Fruit fly (Drosophila melanogaster) whole organism, embryonic: ENCODE data around the gene CG34303.

ENCODE experiments used
- Abd-B ChIP-seq: fragments of 200-800 bp; sonication (Bioruptor generic); optimal IDR thresholded peaks from 2 replicates; lab custom pipeline; 2018; ENCODE audit warnings: missing biosample characterization, mild to moderate bottlenecking, missing genetic modification characterization, moderate library complexity
- CG10267 ChIP-seq: fragments of 200-800 bp; sonication (Bioruptor generic); optimal IDR thresholded peaks from 2 replicates; lab custom pipeline; 2018; ENCODE audit warnings: missing biosample characterization, mild to moderate bottlenecking, missing genetic modification characterization, moderate library complexity
- CG12104 ChIP-seq: fragments of 200-800 bp; sonication (Bioruptor generic); optimal IDR thresholded peaks from 3 replicates; lab custom pipeline; 2016; ENCODE audit warnings: missing biosample characterization, missing genetic modification characterization
- CG12299 ChIP-seq: fragments of 200-800 bp; sonication (Bioruptor generic); optimal IDR thresholded peaks from 2 replicates; lab custom pipeline; 2018; ENCODE audit warnings: missing biosample characterization, mild to moderate bottlenecking, missing genetic modification characterization
- CG12744 ChIP-seq: fragments of 200-800 bp; sonication (Bioruptor generic); optimal IDR thresholded peaks from 2 replicates; lab custom pipeline; 2016; ENCODE audit warnings: missing biosample characterization, missing genetic modification characterization
- CG13775 ChIP-seq: fragments of 200-800 bp; sonication (Bioruptor generic); optimal IDR thresholded peaks from 3 replicates; lab custom pipeline; 2017; ENCODE audit warnings: missing biosample characterization, mild to moderate bottlenecking, missing genetic modification characterization
- CG14050 ChIP-seq: fragments of 200-800 bp; sonication (Bioruptor generic); IDR thresholded peaks from 3 replicates; pipeline ENCODE4 v1.3.6; 2022; ENCODE audit warnings: missing biosample characterization, missing genetic modification characterization
- CG14965 ChIP-seq: fragments of 200-800 bp; sonication (Bioruptor generic); optimal IDR thresholded peaks from 2 replicates; lab custom pipeline; 2016; ENCODE audit warnings: missing biosample characterization, missing genetic modification characterization, borderline replicate concordance
- CG16815 ChIP-seq: fragments of 200-800 bp; sonication (Bioruptor generic); optimal IDR thresholded peaks from 3 replicates; lab custom pipeline; 2017; ENCODE audit warnings: missing biosample characterization, mild to moderate bottlenecking, missing genetic modification characterization
- CG18011 ChIP-seq: fragments of 200-800 bp; sonication (Bioruptor generic); optimal IDR thresholded peaks from 2 replicates; lab custom pipeline; 2017; ENCODE audit warnings: missing biosample characterization, missing genetic modification characterization, mild to moderate bottlenecking, moderate library complexity, missing genotype
- CG2712 ChIP-seq: fragments of 200-800 bp; optimal IDR thresholded peaks from 3 replicates; lab custom pipeline; 2019; ENCODE audit warnings: missing biosample characterization, mild to moderate bottlenecking, missing genetic modification characterization, moderate library complexity
- CG30020 ChIP-seq: fragments of 200-800 bp; optimal IDR thresholded peaks from 2 replicates; lab custom pipeline; 2019; ENCODE audit warnings: missing biosample characterization, mild to moderate bottlenecking, missing genetic modification characterization, moderate library complexity
- CG4282 ChIP-seq: fragments of 200-800 bp; sonication (Bioruptor generic); optimal IDR thresholded peaks from 2 replicates; lab custom pipeline; 2016; ENCODE audit warnings: missing biosample characterization, missing genetic modification characterization
- CG4617 ChIP-seq: fragments of 200-800 bp; sonication (Bioruptor generic); optimal IDR thresholded peaks from 3 replicates; lab custom pipeline; 2016; ENCODE audit warnings: missing biosample characterization, missing genetic modification characterization, borderline replicate concordance
- CG4707 ChIP-seq: fragments of 200-800 bp; sonication (Bioruptor generic); optimal IDR thresholded peaks from 2 replicates; lab custom pipeline; 2018; ENCODE audit warnings: missing biosample characterization, mild to moderate bottlenecking, missing genetic modification characterization, moderate library complexity
- CG6254 ChIP-seq: fragments of 200-800 bp; sonication (Bioruptor generic); optimal IDR thresholded peaks from 3 replicates; lab custom pipeline; 2017; ENCODE audit warnings: mild to moderate bottlenecking, missing biosample characterization, missing genetic modification reagents, missing genetic modification characterization
- CG6654 ChIP-seq: fragments of 200-800 bp; sonication (Bioruptor generic); optimal IDR thresholded peaks from 2 replicates; lab custom pipeline; 2017; ENCODE audit warnings: missing biosample characterization, mild to moderate bottlenecking, missing genetic modification characterization
- CG7928 ChIP-seq: fragments of 200-800 bp; sonication (Bioruptor generic); optimal IDR thresholded peaks from 2 replicates; lab custom pipeline; 2017; ENCODE audit warnings: missing biosample characterization, mild to moderate bottlenecking, missing genetic modification characterization
- CG8944 ChIP-seq: fragments of 200-800 bp; sonication (Bioruptor generic); optimal IDR thresholded peaks from 3 replicates; lab custom pipeline; 2016; ENCODE audit warnings: missing biosample characterization, missing genetic modification characterization
- CG9215 ChIP-seq: fragments of 200-800 bp; sonication (Bioruptor generic); IDR thresholded peaks from 2 replicates; pipeline ENCODE4 v1.3.6; 2022; ENCODE audit warnings: missing biosample characterization, missing genetic modification characterization
- Dref ChIP-seq: fragments of 200-800 bp; sonication (Bioruptor generic); IDR thresholded peaks from 2 replicates; pipeline ENCODE4 v1.3.6; 2022; ENCODE audit warnings: missing biosample characterization, missing genetic modification characterization
- E2f2 ChIP-seq: fragments of 200-800 bp; sonication (Bioruptor generic); IDR thresholded peaks from 2 replicates; pipeline ENCODE4 v1.3.6; 2022; ENCODE audit warnings: missing biosample characterization, missing genetic modification characterization
- Eip74EF ChIP-seq, 2 experiments: fragments of 200-800 bp in 1 of 2; fragments of >200 bp in 1 of 2; sonication (Bioruptor generic) in 1 of 2; optimal IDR thresholded peaks; 2 replicates each; lab custom pipeline; 2017 to 2019; ENCODE audit warnings: missing biosample characterization in 2 of 2, missing genetic modification characterization in 2 of 2, mild to moderate bottlenecking in 1 of 2, moderate library complexity in 1 of 2
- Elba2 ChIP-seq: fragments of 200-800 bp; sonication (Bioruptor generic); optimal IDR thresholded peaks from 3 replicates; lab custom pipeline; 2016; ENCODE audit warnings: missing biosample characterization, missing genetic modification characterization
- Hr78 ChIP-seq, 2 experiments: fragments of 200-800 bp in 1 of 2; fragments of >200 bp in 1 of 2; sonication (Bioruptor generic) in 1 of 2; optimal IDR thresholded peaks; 2 replicates each; lab custom pipeline; 2017 to 2019; ENCODE audit warnings: missing biosample characterization in 2 of 2, missing genetic modification characterization in 2 of 2, mild to moderate bottlenecking in 1 of 2, moderate library complexity in 1 of 2
- Hsf ChIP-seq: fragments of 200-800 bp; sonication (Bioruptor generic); optimal IDR thresholded peaks from 3 replicates; lab custom pipeline; 2016; ENCODE audit warnings: missing biosample characterization, missing genetic modification characterization
- Kr ChIP-seq: fragments of 200-800 bp; sonication (Bioruptor generic); optimal IDR thresholded peaks from 2 replicates; lab custom pipeline; 2017; ENCODE audit warnings: missing biosample characterization, mild to moderate bottlenecking, missing genetic modification characterization
- Oli ChIP-seq: fragments of 200-800 bp; sonication (Bioruptor generic); optimal IDR thresholded peaks from 2 replicates; lab custom pipeline; 2018; ENCODE audit warnings: missing biosample characterization, mild to moderate bottlenecking, missing genetic modification characterization, moderate library complexity
- Sox100B ChIP-seq: fragments of 200-800 bp; sonication (Bioruptor generic); optimal IDR thresholded peaks from 3 replicates; lab custom pipeline; 2018; ENCODE audit warnings: missing biosample characterization, mild to moderate bottlenecking, missing genetic modification characterization
- Trl ChIP-seq, 3 experiments: fragments of >200 bp in 2 of 3; fragments of 200-800 bp in 1 of 3; sonication (Bioruptor generic) in 1 of 3; optimal IDR thresholded peaks; 2 replicates in 1 of 3; 3 replicates in 2 of 3; lab custom pipeline; 2016 to 2017; ENCODE audit warnings: missing biosample characterization in 1 of 3, missing genetic modification characterization in 1 of 3
- ab ChIP-seq: fragments of 200-800 bp; sonication (Bioruptor generic); optimal IDR thresholded peaks from 2 replicates; lab custom pipeline; 2016; ENCODE audit warnings: missing biosample characterization, missing genetic modification characterization
- abd-A ChIP-seq: fragments of 200-800 bp; sonication (Bioruptor generic); optimal IDR thresholded peaks from 3 replicates; lab custom pipeline; 2019; ENCODE audit warnings: missing biosample characterization, mild to moderate bottlenecking, missing genetic modification characterization, moderate library complexity
- ap ChIP-seq: fragments of 200-800 bp; sonication (Bioruptor generic); IDR thresholded peaks from 2 replicates; pipeline ENCODE4 v1.3.6; 2022; ENCODE audit warnings: missing biosample characterization, missing genetic modification characterization
- br ChIP-seq: fragments of >200 bp; optimal IDR thresholded peaks from 2 replicates; lab custom pipeline; 2017
- cg ChIP-seq: fragments of 200-800 bp; sonication (Bioruptor generic); optimal IDR thresholded peaks from 3 replicates; lab custom pipeline; 2019; ENCODE audit warnings: missing biosample characterization, mild to moderate bottlenecking, missing genetic modification characterization, moderate library complexity
- chn ChIP-seq: fragments of 200-800 bp; sonication (Bioruptor generic); optimal IDR thresholded peaks from 2 replicates; lab custom pipeline; 2016; ENCODE audit warnings: missing biosample characterization, missing genetic modification characterization
- dm ChIP-seq: fragments of 200-800 bp; sonication (Bioruptor generic); optimal IDR thresholded peaks from 3 replicates; lab custom pipeline; 2016; ENCODE audit warnings: missing biosample characterization, missing genetic modification characterization
- emc ChIP-seq: fragments of 200-800 bp; sonication (Bioruptor generic); optimal IDR thresholded peaks from 2 replicates; lab custom pipeline; 2016; ENCODE audit warnings: missing biosample characterization, missing genetic modification characterization
- fd3F ChIP-seq: fragments of 200-800 bp; sonication (Bioruptor generic); optimal IDR thresholded peaks from 2 replicates; lab custom pipeline; 2018; ENCODE audit warnings: missing biosample characterization, mild to moderate bottlenecking, missing genetic modification characterization, moderate library complexity
- lab ChIP-seq: fragments of 200-800 bp; sonication (Bioruptor generic); optimal IDR thresholded peaks from 3 replicates; lab custom pipeline; 2017; ENCODE audit warnings: missing biosample characterization, missing genetic modification characterization, mild to moderate bottlenecking, moderate library complexity, missing genetic modification reagents
- maf-S ChIP-seq: fragments of 200-800 bp; sonication (Bioruptor generic); optimal IDR thresholded peaks from 2 replicates; lab custom pipeline; 2016; ENCODE audit warnings: missing biosample characterization, missing genetic modification characterization
- nom ChIP-seq: fragments of 200-800 bp; sonication (Bioruptor generic); optimal IDR thresholded peaks from 2 replicates; lab custom pipeline; 2017; ENCODE audit warnings: missing biosample characterization, missing genetic modification characterization, mild to moderate bottlenecking, moderate library complexity, missing genetic modification reagents
- odd ChIP-seq: fragments of 200-800 bp; sonication (Bioruptor generic); optimal IDR thresholded peaks from 2 replicates; lab custom pipeline; 2017; ENCODE audit warnings: missing biosample characterization, mild to moderate bottlenecking, missing genetic modification characterization
- pita ChIP-seq: fragments of 200-800 bp; sonication (Bioruptor generic); optimal IDR thresholded peaks from 2 replicates; lab custom pipeline; 2017; ENCODE audit warnings: missing biosample characterization, mild to moderate bottlenecking, missing genetic modification characterization
- sima ChIP-seq: fragments of 200-800 bp; sonication (Bioruptor generic); optimal IDR thresholded peaks from 2 replicates; lab custom pipeline; 2016; ENCODE audit warnings: missing biosample characterization, missing genetic modification characterization
- stc ChIP-seq: fragments of 200-800 bp; sonication (Bioruptor generic); IDR thresholded peaks from 2 replicates; pipeline ENCODE4 v1.3.6; 2022; ENCODE audit warnings: missing biosample characterization, missing genetic modification characterization
- sug ChIP-seq: fragments of 200-800 bp; optimal IDR thresholded peaks from 2 replicates; lab custom pipeline; 2019; ENCODE audit warnings: missing biosample characterization, mild to moderate bottlenecking, missing genetic modification characterization, moderate library complexity
- tio ChIP-seq: fragments of 200-800 bp; sonication (Bioruptor generic); optimal IDR thresholded peaks from 2 replicates; lab custom pipeline; 2017; ENCODE audit warnings: missing biosample characterization, missing genetic modification characterization, inconsistent platforms
- ttk ChIP-seq: fragments of 200-800 bp; sonication (Bioruptor generic); IDR thresholded peaks from 2 replicates; pipeline ENCODE4 v2.1.2; 2022; ENCODE audit warnings: missing biosample characterization, missing genetic modification characterization
- unpg ChIP-seq: fragments of 200-800 bp; sonication (Bioruptor generic); optimal IDR thresholded peaks from 3 replicates; lab custom pipeline; 2018; ENCODE audit warnings: missing biosample characterization, mild to moderate bottlenecking, missing genetic modification characterization, moderate library complexity
- usp ChIP-seq: fragments of >200 bp; optimal IDR thresholded peaks from 2 replicates; lab custom pipeline; 2017; ENCODE audit warnings: missing biosample characterization, missing genetic modification characterization

Gene CG34303

dm6 chr3R:10161163-10161562 lies 9.5 kb upstream of the CG34303 start, which contains the start of gene CG6254 (continued):
- TF ChIP-seq CG18011 (GFP tag; lab: Kevin White, UChicago): no peak
- peak; percentile 30 for TF ChIP-seq CG8944 (GFP tag; lab: Kevin White, UChicago)
- no peak for TF ChIP-seq Kr (GFP tag; lab: Kevin White, UChicago)
- TF ChIP-seq CG7928 (GFP tag; lab: Kevin White, UChicago): peak; percentile 100
- no peak for TF ChIP-seq odd
- no peak for TF ChIP-seq Hr78 (GFP tag; optimal IDR thresholded peaks at IDR 0.05; lab: Kevin White, UChicago)
- no peak for TF ChIP-seq Eip74EF (GFP tag; optimal IDR thresholded peaks at IDR 0.05; lab: Kevin White, UChicago)
- no peak for TF ChIP-seq Dref (GFP tag; lab: Robert Waterston, UW)
- no peak for TF ChIP-seq Sox100B
- TF ChIP-seq sug (tag; lab: Kevin White, UChicago): no peak
- no peak for TF ChIP-seq CG6254
- TF ChIP-seq CG6654 (GFP tag; lab: Kevin White, UChicago): no peak
- TF ChIP-seq CG12744 (GFP tag; lab: Kevin White, UChicago): peak; percentile 48
- TF ChIP-seq CG2712 (tag; lab: Kevin White, UChicago): no peak
- TF ChIP-seq ap: no peak
- TF ChIP-seq CG10267 (tag; lab: Kevin White, UChicago): peak; percentile 32
- TF ChIP-seq unpg (GFP tag; lab: Kevin White, UChicago): no peak
- TF ChIP-seq abd-A (tag; lab: Kevin White, UChicago): no peak
- TF ChIP-seq CG12104: no peak
- TF ChIP-seq Elba2 (GFP tag; lab: Kevin White, UChicago): no peak
- no peak for TF ChIP-seq nom (GFP tag; lab: Kevin White, UChicago)
- TF ChIP-seq br (lab: Kevin White, UChicago): no peak
- no peak for TF ChIP-seq tio (GFP tag; lab: Kevin White, UChicago)
- TF ChIP-seq CG14965 (GFP tag; lab: Kevin White, UChicago): no peak
- TF ChIP-seq cg: no peak
- no peak for TF ChIP-seq ttk (GFP tag; lab: Robert Waterston, UW)
- TF ChIP-seq stc (GFP tag; lab: Robert Waterston, UW): no peak
- no peak for TF ChIP-seq CG12299
- no peak for TF ChIP-seq Oli
- peak; percentile 37 for TF ChIP-seq E2f2 (GFP tag; lab: Robert Waterston, UW)
- no peak for TF ChIP-seq CG4282 (GFP tag; lab: Kevin White, UChicago)
- peak; percentile 31 for TF ChIP-seq dm (GFP tag; lab: Kevin White, UChicago)
- TF ChIP-seq CG30020: peak; percentile 54
- TF ChIP-seq lab: no peak
- no peak for TF ChIP-seq chn (GFP tag; lab: Kevin White, UChicago)
- no peak for TF ChIP-seq sima (GFP tag; lab: Kevin White, UChicago)
- TF ChIP-seq CG4707: no peak
- peak; percentile 85 for TF ChIP-seq CG4617
- TF ChIP-seq fd3F (GFP tag; lab: Kevin White, UChicago): peak; percentile 23
- peak; percentile 10 for TF ChIP-seq Abd-B (GFP tag; lab: Kevin White, UChicago)
- TF ChIP-seq CG13775 (GFP tag; lab: Kevin White, UChicago): no peak
- TF ChIP-seq pita (GFP tag; lab: Kevin White, UChicago): no peak
- 0 out of 2 replicates have a peak, but pooled peaks have one; percentile 21 for TF ChIP-seq CG9215 (GFP tag; lab: Robert Waterston, UW)
- no peak for TF ChIP-seq ab (GFP tag; lab: Kevin White, UChicago)
- no peak; the same call in 2 of the 3 replicates for TF ChIP-seq CG14050 (GFP tag; lab: Robert Waterston, UW)
- no peak for TF ChIP-seq Trl (optimal IDR thresholded peaks at IDR 0.05; lab: Kevin White, UChicago)
- peak; percentile 47 for TF ChIP-seq Trl (GFP tag; optimal IDR thresholded peaks at IDR 0.05; lab: Kevin White, UChicago)
- no peak for TF ChIP-seq usp (GFP tag; lab: Kevin White, UChicago)
- no peak for TF ChIP-seq maf-S (GFP tag; lab: Kevin White, UChicago)
- peak; percentile 34 for TF ChIP-seq Hsf (GFP tag; lab: Kevin White, UChicago)
- no peak for TF ChIP-seq CG16815 (GFP tag; lab: Kevin White, UChicago)
- TF ChIP-seq emc: no peak
